Worm (Caenorhabditis elegans): ENCODE measurements around the gene ser-1.
A peak's percentile ranks its signal among the peaks of the same experiment; 100 is the strongest.

ce11 chrX:16604566-16604965 is 25.0 kb downstream of the ser-1 start:
- 0 out of 2 replicates have a peak, but pooled peaks have one; percentile 3 for TF ChIP-seq ceh-44 (GFP tag; IDR thresholded peaks at IDR 0.05)
- no peak for TF ChIP-seq lin-15B (tag; optimal IDR thresholded peaks at IDR 0.05)
- no peak for TF ChIP-seq zag-1 (tag; optimal IDR thresholded peaks at IDR 0.05)
- peak; percentile 13 for TF ChIP-seq unc-130 (GFP tag; optimal IDR thresholded peaks at IDR 0.05)
- TF ChIP-seq snpc-4 (tag; optimal IDR thresholded peaks at IDR 0.05), result no peak
- no peak for TF ChIP-seq unc-62 (GFP tag; optimal IDR thresholded peaks at IDR 0.05 in 1 of 2)
- no peak for TF ChIP-seq unc-62 (tag; optimal IDR thresholded peaks at IDR 0.05)
- TF ChIP-seq mep-1 (tag; optimal IDR thresholded peaks at IDR 0.05), result peak; percentile 76
- peak; percentile 56 for TF ChIP-seq rbr-2 (tag; optimal IDR thresholded peaks at IDR 0.05)
- no peak for TF ChIP-seq nhr-237 (tag; optimal IDR thresholded peaks at IDR 0.05)
- TF ChIP-seq ceh-28 (tag; optimal IDR thresholded peaks at IDR 0.05), result no peak
- TF ChIP-seq R02D3.7 (tag; optimal IDR thresholded peaks at IDR 0.05), result no peak
- no peak for TF ChIP-seq ztf-11 (tag; optimal IDR thresholded peaks at IDR 0.05)
- TF ChIP-seq Y105C5A.15 (GFP tag; IDR thresholded peaks at IDR 0.05), result peak; percentile 56; the same call in 1 of the 2 replicates
- no peak for TF ChIP-seq ZK546.5 (tag; optimal IDR thresholded peaks at IDR 0.05)

Data from whole organism, L4 larva.